Fruit fly (Drosophila melanogaster) whole organism, prepupa: ENCODE results near the gene CG43185.

Source experiments
- Blimp-1 ChIP-seq: fragments of 200-800 bp; sonication (Bioruptor generic); optimal IDR thresholded peaks from 3 replicates; lab custom pipeline; 2017; ENCODE audit warnings: missing biosample characterization, missing genetic modification characterization, mild to moderate bottlenecking, moderate library complexity, missing genetic modification reagents
- CG6854 ChIP-seq: fragments of 200-800 bp; sonication (Bioruptor generic); optimal IDR thresholded peaks from 2 replicates; lab custom pipeline; 2017; ENCODE audit warnings: missing biosample characterization, mild to moderate bottlenecking, missing genetic modification characterization
- CG7368 ChIP-seq: fragments of 200-800 bp; sonication (Bioruptor generic); optimal IDR thresholded peaks from 3 replicates; lab custom pipeline; 2016; ENCODE audit warnings: missing biosample characterization, missing genetic modification characterization
- CG8319 ChIP-seq: fragments of 200-800 bp; sonication (Bioruptor generic); optimal IDR thresholded peaks from 3 replicates; lab custom pipeline; 2016; ENCODE audit warnings: missing biosample characterization, missing genetic modification characterization
- Eip75B ChIP-seq: fragments of 200-800 bp; sonication (Bioruptor generic); optimal IDR thresholded peaks from 3 replicates; lab custom pipeline; 2016; ENCODE audit warnings: missing biosample characterization, missing genetic modification characterization
- Ets96B ChIP-seq: fragments of 200-800 bp; optimal IDR thresholded peaks from 2 replicates; lab custom pipeline; 2019; ENCODE audit warnings: missing biosample characterization, mild to moderate bottlenecking, missing genetic modification characterization, moderate library complexity
- Hr4 ChIP-seq: fragments of 200-800 bp; sonication (Bioruptor generic); optimal IDR thresholded peaks from 3 replicates; lab custom pipeline; 2016; ENCODE audit warnings: missing biosample characterization, missing genetic modification characterization
- Met ChIP-seq: fragments of 200-800 bp; sonication (Bioruptor generic); optimal IDR thresholded peaks from 3 replicates; lab custom pipeline; 2016; ENCODE audit warnings: missing biosample characterization, missing genetic modification characterization
- Sox15 ChIP-seq: fragments of 200-800 bp; sonication (Bioruptor generic); optimal IDR thresholded peaks from 3 replicates; lab custom pipeline; 2016; ENCODE audit warnings: missing biosample characterization, missing genetic modification characterization
- acj6 ChIP-seq: fragments of 200-800 bp; sonication (Bioruptor generic); optimal IDR thresholded peaks from 3 replicates; lab custom pipeline; 2016; ENCODE audit warnings: missing biosample characterization, missing genetic modification characterization
- esn ChIP-seq: fragments of 200-800 bp; sonication (Bioruptor generic); optimal IDR thresholded peaks from 2 replicates; lab custom pipeline; 2016; ENCODE audit warnings: missing biosample characterization, mild to moderate bottlenecking, missing genetic modification characterization, moderate library complexity
- pdm3 ChIP-seq: fragments of 200-800 bp; sonication (Bioruptor generic); optimal IDR thresholded peaks from 3 replicates; lab custom pipeline; 2016; ENCODE audit warnings: missing biosample characterization, missing genetic modification characterization

- TF ChIP-seq Hr4, result no peak
- no peak for TF ChIP-seq CG8319
- no peak for TF ChIP-seq CG7368 (GFP tag; lab: Kevin White, UChicago)
- TF ChIP-seq Met, result no peak
- no peak for TF ChIP-seq Ets96B (tag; lab: Kevin White, UChicago)
- TF ChIP-seq acj6 (GFP tag; lab: Kevin White, UChicago), result no peak
- no peak for TF ChIP-seq CG6854 (GFP tag; lab: Kevin White, UChicago)
- TF ChIP-seq esn (GFP tag; lab: Kevin White, UChicago), result no peak
- no peak for TF ChIP-seq Blimp-1 (GFP tag; lab: Kevin White, UChicago)
- no peak for TF ChIP-seq Sox15
- no peak for TF ChIP-seq Eip75B
- no peak for TF ChIP-seq pdm3 (GFP tag; lab: Kevin White, UChicago)
Observed at dm6 chr2L:5890556-5890955, 5.9 kb downstream of the CG43185 start.
